Fruit fly (Drosophila melanogaster) whole organism, pupa: ENCODE data around the gene CG14036.

ENCODE experiments used
- CG12605 ChIP-seq: fragments of 200-800 bp; sonication (Bioruptor generic); IDR thresholded peaks from 2 replicates; pipeline ENCODE4 v1.3.6; 2022; ENCODE audit warnings: missing biosample characterization, missing genetic modification characterization
- CG14655 ChIP-seq: fragments of 200-800 bp; sonication (Bioruptor generic); optimal IDR thresholded peaks from 3 replicates; lab custom pipeline; 2017; ENCODE audit warnings: mild to moderate bottlenecking, missing biosample characterization, missing genetic modification reagents, missing genetic modification characterization
- CG15710 ChIP-seq: fragments of 200-800 bp; sonication (Bioruptor generic); optimal IDR thresholded peaks from 2 replicates; lab custom pipeline; 2018; ENCODE audit warnings: missing biosample characterization, mild to moderate bottlenecking, missing genetic modification characterization, moderate library complexity
- CG4496 ChIP-seq: fragments of 200-800 bp; sonication (Bioruptor generic); IDR thresholded peaks from 3 replicates; pipeline ENCODE4 v1.3.6; 2022; ENCODE audit warnings: missing biosample characterization, missing genetic modification characterization
- CG8301 ChIP-seq: fragments of 200-800 bp; sonication (Bioruptor generic); optimal IDR thresholded peaks from 2 replicates; lab custom pipeline; 2018; ENCODE audit warnings: missing biosample characterization, mild to moderate bottlenecking, missing genetic modification characterization
- D1 ChIP-seq: fragments of 200-800 bp; sonication (Bioruptor generic); optimal IDR thresholded peaks from 2 replicates; lab custom pipeline; 2018; ENCODE audit warnings: missing biosample characterization, mild to moderate bottlenecking, missing genetic modification characterization, moderate library complexity
- Pif1A ChIP-seq: fragments of 200-800 bp; sonication (Bioruptor generic); optimal IDR thresholded peaks from 3 replicates; lab custom pipeline; 2016; ENCODE audit warnings: missing biosample characterization, missing genetic modification characterization
- Pif1B ChIP-seq: fragments of 200-800 bp; sonication (Bioruptor generic); optimal IDR thresholded peaks from 3 replicates; lab custom pipeline; 2016; ENCODE audit warnings: missing biosample characterization, missing genetic modification characterization
- Snoo ChIP-seq: fragments of 200-800 bp; sonication (Bioruptor generic); optimal IDR thresholded peaks from 3 replicates; lab custom pipeline; 2017; ENCODE audit warnings: missing biosample characterization, mild to moderate bottlenecking, missing genetic modification characterization, inconsistent platforms
- fd96Ca ChIP-seq: fragments of 200-800 bp; sonication (Bioruptor generic); IDR thresholded peaks from 3 replicates; pipeline ENCODE4 v1.3.6; 2022; ENCODE audit warnings: missing biosample characterization, missing genetic modification characterization
- gl ChIP-seq: fragments of 200-800 bp; sonication (Bioruptor generic); optimal IDR thresholded peaks from 2 replicates; lab custom pipeline; 2018; ENCODE audit warnings: missing biosample characterization, mild to moderate bottlenecking, missing genetic modification characterization

- TF ChIP-seq CG15710 (tag; lab: Kevin White, UChicago) (no peak), gl (tag; lab: Kevin White, UChicago) (no peak), CG12605 (GFP tag; lab: Robert Waterston, UW) (no peak), Pif1A (GFP tag; lab: Kevin White, UChicago) (no peak), Pif1B (GFP tag; lab: Kevin White, UChicago) (no peak), fd96Ca (no peak), CG4496 (GFP tag; lab: Robert Waterston, UW) (no peak), CG14655 (GFP tag; lab: Kevin White, UChicago) (no peak), Snoo (no peak), D1 (tag; lab: Kevin White, UChicago) (no peak), CG8301 (tag; lab: Kevin White, UChicago) (no peak)
Measured at dm6 chr2L:5028091-5028490, 26.7 kb downstream of the CG14036 start, which contains the start of gene vkg.
